Worm (Caenorhabditis elegans): ENCODE data around the gene Y48E1C.2.

Y48E1C.2 gene

ce11 chrII:13460592-13461395 is 36.5 kb downstream of the Y48E1C.2 start, which contains the start of gene pqn-27 (continued):
- TF ChIP-seq arid-1 (GFP tag; conservative IDR thresholded peaks at IDR 0.05), result no peak; the same call in 1 of the 2 replicates
- TF ChIP-seq lir-3 (tag; optimal IDR thresholded peaks at IDR 0.05), result no peak
- no peak; the same call in 1 of the 2 replicates for TF ChIP-seq dmd-8 (GFP tag; IDR thresholded peaks at IDR 0.05)
- 0 out of 2 replicates have a peak, but pooled peaks have one; percentile 30 for TF ChIP-seq ZK337.2 (GFP tag; IDR thresholded peaks at IDR 0.05)
- no peak; the same call in none of the 2 replicates for TF ChIP-seq ctbp-1 (GFP tag; IDR thresholded peaks at IDR 0.05)
- peak; percentile 77 for TF ChIP-seq dmd-6 (GFP tag; IDR thresholded peaks at IDR 0.05)
- 0 out of 2 replicates have a peak, but pooled peaks have one; percentile 9 for TF ChIP-seq lin-29 (GFP tag; IDR thresholded peaks at IDR 0.05)
- TF ChIP-seq nhr-48 (tag; optimal IDR thresholded peaks at IDR 0.05), result peak; percentile 72
- 0 out of 2 replicates have a peak, but pooled peaks have one; percentile 20 for TF ChIP-seq vab-7 (GFP tag; IDR thresholded peaks at IDR 0.05)
- TF ChIP-seq unc-39 (tag; optimal IDR thresholded peaks at IDR 0.05), result no peak
- no peak for TF ChIP-seq D1046.2 (GFP tag; IDR thresholded peaks at IDR 0.05)
- TF ChIP-seq aha-1 (tag), result peak; percentile 91
- peak; percentile 87 for TF ChIP-seq zfp-3 (GFP tag; conservative IDR thresholded peaks at IDR 0.05)
- no peak for TF ChIP-seq zfp-2 (tag; optimal IDR thresholded peaks at IDR 0.05)
- no peak for TF ChIP-seq ces-1 (GFP tag; optimal IDR thresholded peaks at IDR 0.05)
- TF ChIP-seq cey-2 (tag; optimal IDR thresholded peaks at IDR 0.05; ENCODE audit: borderline replicate concordance, insufficient read depth), result peak; percentile 22
- TF ChIP-seq egl-43 (GFP tag; IDR thresholded peaks at IDR 0.05), result no peak
- TF ChIP-seq aly-2 (tag; optimal IDR thresholded peaks at IDR 0.05), result no peak
- TF ChIP-seq php-3 (GFP tag; IDR thresholded peaks at IDR 0.05), result peak; percentile 79; the same call in 1 of the 2 replicates
- TF ChIP-seq ceh-44 (GFP tag; IDR thresholded peaks at IDR 0.05), result no peak
- TF ChIP-seq daf-8 (GFP tag; IDR thresholded peaks at IDR 0.05), result no peak
- no peak for TF ChIP-seq F10B5.3 (tag; optimal IDR thresholded peaks at IDR 0.05)
- no peak for TF ChIP-seq zip-11 (GFP tag; IDR thresholded peaks at IDR 0.05)
- peak; percentile 34; the same call in 1 of the 2 replicates for TF ChIP-seq Y75B8A.6 (GFP tag; IDR thresholded peaks at IDR 0.05)
- peak in 1 of 2 experiments; percentile 88 for TF ChIP-seq lsy-2 (tag; optimal IDR thresholded peaks at IDR 0.05)
- 0 out of 2 replicates have a peak, but pooled peaks have one; percentile 56 for TF ChIP-seq snpc-1.2 (GFP tag; IDR thresholded peaks at IDR 0.05)
- no peak for TF ChIP-seq nhr-76 (tag; optimal IDR thresholded peaks at IDR 0.05)
- no peak for TF ChIP-seq snpc-4 (tag; optimal IDR thresholded peaks at IDR 0.05)
- TF ChIP-seq nhr-42 (GFP tag; IDR thresholded peaks at IDR 0.05), result peak; percentile 70
- TF ChIP-seq tra-1 (GFP tag; IDR thresholded peaks at IDR 0.05), result no peak
- TF ChIP-seq F26F4.8 (GFP tag; conservative IDR thresholded peaks at IDR 0.05), result no peak
- TF ChIP-seq nhr-28 (tag; optimal IDR thresholded peaks at IDR 0.05), result peak; percentile 77
- peak; percentile 40 for TF ChIP-seq ztf-7 (tag; optimal IDR thresholded peaks at IDR 0.05)
- peak; percentile 73 for TF ChIP-seq nhr-6 (tag; optimal IDR thresholded peaks at IDR 0.05)
- TF ChIP-seq nhr-237 (tag; optimal IDR thresholded peaks at IDR 0.05), result no peak
- TF ChIP-seq dve-1 (tag; optimal IDR thresholded peaks at IDR 0.05; ENCODE audit: insufficient read depth), result peak; percentile 81
- TF ChIP-seq egl-27 (tag; optimal IDR thresholded peaks at IDR 0.05), result no peak
- no peak for TF ChIP-seq T20F7.1 (GFP tag; optimal IDR thresholded peaks at IDR 0.05)
- no peak for TF ChIP-seq lin-15B (tag; optimal IDR thresholded peaks at IDR 0.05)
- TF ChIP-seq lin-38 (GFP tag; IDR thresholded peaks at IDR 0.05), result peak; percentile 74
- TF ChIP-seq ceh-28 (tag; optimal IDR thresholded peaks at IDR 0.05), result no peak
- no peak for TF ChIP-seq madf-9 (GFP tag; conservative IDR thresholded peaks at IDR 0.05)
- TF ChIP-seq madf-5 (GFP tag; IDR thresholded peaks at IDR 0.05), result no peak
- TF ChIP-seq mxl-2 (GFP tag; conservative IDR thresholded peaks at IDR 0.05), result no peak
- TF ChIP-seq hlh-11 (tag; optimal IDR thresholded peaks at IDR 0.05), result peak; percentile 87
- TF ChIP-seq Y48G9A.11 (GFP tag; IDR thresholded peaks at IDR 0.05), result no peak
- TF ChIP-seq ztf-11 (tag; optimal IDR thresholded peaks at IDR 0.05), result no peak
- no peak for TF ChIP-seq nhr-10 (tag; optimal IDR thresholded peaks at IDR 0.05)
- TF ChIP-seq fkh-10 (GFP tag; optimal IDR thresholded peaks at IDR 0.05), result no peak
- no peak; the same call in 1 of the 2 replicates for TF ChIP-seq set-16 (GFP tag; IDR thresholded peaks at IDR 0.05)
